Fruit fly (Drosophila melanogaster): Measurements from ENCODE around the gene CG31869.

CG31869 gene

DNA sequence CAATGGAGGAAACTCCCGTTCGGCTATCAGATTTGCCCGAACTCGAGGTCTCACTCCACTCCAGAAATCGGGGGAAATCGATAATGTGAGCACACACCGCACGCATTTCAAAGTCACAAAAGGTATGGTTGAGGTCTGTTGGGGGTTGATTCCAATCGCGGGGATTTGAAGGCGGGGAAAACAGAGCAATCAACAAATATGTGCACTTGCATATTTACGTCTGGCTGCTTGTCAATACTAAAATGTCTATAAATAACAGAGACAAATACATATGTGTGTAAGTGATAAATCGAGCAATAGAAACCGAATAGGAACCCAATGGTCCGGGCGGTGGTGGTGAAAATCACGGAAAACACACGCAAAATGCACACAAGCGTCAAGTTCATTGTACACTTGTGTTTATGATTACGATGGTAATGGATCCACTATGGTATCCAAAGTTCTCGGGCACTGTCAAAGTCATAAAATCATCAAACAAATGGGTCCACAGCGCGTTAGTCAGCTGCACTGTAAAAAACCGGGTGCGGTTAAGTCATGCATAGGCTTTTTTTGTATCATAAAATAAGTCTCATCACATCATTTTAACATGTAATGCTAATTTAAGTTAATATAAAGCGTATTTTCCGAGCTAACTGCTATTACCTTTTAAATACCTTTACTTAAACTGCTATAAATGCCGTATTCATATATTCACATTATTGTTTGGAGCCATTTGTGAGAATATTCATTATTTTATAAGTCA, 48.9 kb downstream of the CG31869 start (continued):
- TF ChIP-seq CG4820 (GFP tag; optimal IDR thresholded peaks at IDR 0.05) (peak; percentile 82), Xrp1 (GFP tag; IDR thresholded peaks at IDR 0.05) (peak; percentile 97), Tbp (GFP tag; optimal IDR thresholded peaks at IDR 0.05) (no peak), CG6813 (GFP tag; optimal IDR thresholded peaks at IDR 0.05) (peak; percentile 96), maf-S (GFP tag; optimal IDR thresholded peaks at IDR 0.05) (peak; percentile 76), lola (GFP tag; optimal IDR thresholded peaks at IDR 0.05) (peak in 1 of 3 experiments; percentile 94), CG13123 (GFP tag; optimal IDR thresholded peaks at IDR 0.05) (peak; percentile 94), CG2875 (GFP tag; optimal IDR thresholded peaks at IDR 0.05) (peak; percentile 97), CG2889 (GFP tag; IDR thresholded peaks at IDR 0.05) (no peak), CG14441 (GFP tag; IDR thresholded peaks at IDR 0.05) (peak; percentile 50; the same call in 1 of the 2 replicates), CG16779 (GFP tag; IDR thresholded peaks at IDR 0.05) (no peak), CG13894 (tag; optimal IDR thresholded peaks at IDR 0.05) (peak; percentile 89), CG10366 (GFP tag; IDR thresholded peaks at IDR 0.05) (peak; percentile 46; the same call in 1 of the 2 replicates), CG4360 (GFP tag; IDR thresholded peaks at IDR 0.05) (peak; percentile 81), Ets97D (GFP tag; optimal IDR thresholded peaks at IDR 0.05) (peak; percentile 54), CG18619 (GFP tag; optimal IDR thresholded peaks at IDR 0.05) (peak; percentile 88), mld (GFP tag; IDR thresholded peaks at IDR 0.05; ENCODE audit: partially characterized antibody) (no peak), CTCF (GFP tag; optimal IDR thresholded peaks at IDR 0.05) (peak; percentile 22), pros (GFP tag; optimal IDR thresholded peaks at IDR 0.05) (peak; percentile 39), scrt (GFP tag; optimal IDR thresholded peaks at IDR 0.05) (peak; percentile 48), CG17802 (tag; optimal IDR thresholded peaks at IDR 0.05) (peak; percentile 77), klu (GFP tag; IDR thresholded peaks at IDR 0.05) (no peak; the same call in 1 of the 2 replicates), eve (GFP tag; optimal IDR thresholded peaks at IDR 0.05) (peak in 1 of 2 experiments; percentile 89), CG34422 (GFP tag; IDR thresholded peaks at IDR 0.05) (peak; percentile 80), B-H1 (GFP tag; IDR thresholded peaks at IDR 0.05) (peak; percentile 55; the same call in 2 of the 3 replicates), stwl (tag; optimal IDR thresholded peaks at IDR 0.05) (peak; percentile 68), CG32772 (GFP tag; IDR thresholded peaks at IDR 0.05) (peak; percentile 63), knrl (GFP tag; IDR thresholded peaks at IDR 0.05; ENCODE audit: partially characterized antibody) (no peak), wdn (GFP tag; IDR thresholded peaks at IDR 0.05) (peak; percentile 15; the same call in 1 of the 2 replicates), al (GFP tag; IDR thresholded peaks at IDR 0.05) (no peak), CG42726 (GFP tag; IDR thresholded peaks at IDR 0.05; ENCODE audit: partially characterized antibody) (no peak), Ravus (GFP tag; IDR thresholded peaks at IDR 0.05) (no peak), tgo (GFP tag; IDR thresholded peaks at IDR 0.05) (peak; percentile 58; the same call in 2 of the 3 replicates), Kr (GFP tag; optimal IDR thresholded peaks at IDR 0.05) (peak; percentile 97), Spps (tag; optimal IDR thresholded peaks at IDR 0.05) (peak; percentile 87), pho (GFP tag; optimal IDR thresholded peaks at IDR 0.05) (peak; percentile 55), CG11723 (GFP tag; optimal IDR thresholded peaks at IDR 0.05) (peak; percentile 91), CG9876 (GFP tag; optimal IDR thresholded peaks at IDR 0.05) (peak; percentile 87), CG18476 (GFP tag; optimal IDR thresholded peaks at IDR 0.05) (peak; percentile 73), ERR (GFP tag; optimal IDR thresholded peaks at IDR 0.05) (peak; percentile 76), oc (tag; optimal IDR thresholded peaks at IDR 0.05) (peak; percentile 85), kay (GFP tag; optimal IDR thresholded peaks at IDR 0.05) (peak; percentile 86), salm (tag; optimal IDR thresholded peaks at IDR 0.05) (peak; percentile 82), ftz-f1 (GFP tag; optimal IDR thresholded peaks at IDR 0.05) (no peak), tx (GFP tag; optimal IDR thresholded peaks at IDR 0.05) (peak; percentile 64), CG3163 (GFP tag; optimal IDR thresholded peaks at IDR 0.05) (peak; percentile 72), C15 (GFP tag; IDR thresholded peaks at IDR 0.05) (no peak), CG2116 (GFP tag; optimal IDR thresholded peaks at IDR 0.05) (peak; percentile 78), Drgx (GFP tag; IDR thresholded peaks at IDR 0.05) (peak; percentile 48), Awh (GFP tag; IDR thresholded peaks at IDR 0.05) (peak; percentile 96)
